Fruit fly (Drosophila melanogaster): ENCODE data around the gene CG32266.
A peak's percentile ranks its signal among the peaks of the same experiment; 100 is the strongest.

CG32266 gene

DNA sequence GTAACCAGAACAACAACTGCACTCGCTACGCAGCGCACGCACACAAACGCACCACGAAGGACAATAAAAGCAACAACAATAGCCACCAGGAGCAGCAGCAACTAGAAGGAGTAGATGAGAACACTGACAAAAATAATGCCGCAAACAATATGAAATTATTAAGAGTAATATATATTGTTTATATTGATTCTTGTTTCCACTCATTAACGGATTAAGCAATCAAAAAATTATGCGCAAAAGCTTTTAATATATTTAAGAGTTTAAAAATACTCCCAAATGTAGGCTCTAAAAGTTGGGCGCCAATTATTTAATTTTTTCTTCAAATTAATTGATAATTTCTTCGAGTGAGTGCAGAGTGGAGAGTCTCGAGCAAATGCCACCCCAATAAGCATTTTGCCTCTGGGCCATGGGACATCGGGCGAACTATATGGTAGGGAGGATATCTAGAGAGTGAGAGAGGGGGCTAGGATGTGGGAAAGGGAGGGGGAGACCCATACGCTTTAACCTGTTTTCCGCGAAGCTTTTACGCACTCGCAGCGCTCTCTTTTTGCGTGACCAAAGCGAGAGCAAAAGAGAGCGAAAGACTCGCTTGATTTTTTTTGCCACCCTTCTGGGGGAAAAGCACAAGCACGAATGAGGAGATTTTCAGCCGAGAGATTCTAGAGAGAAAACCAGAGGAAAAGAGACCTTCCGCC lies 34.3 kb downstream of the CG32266 start, which contains the start of gene Rdh (continued):
- TF ChIP-seq Taf1 (GFP tag; IDR thresholded peaks at IDR 0.05): 0 out of 2 replicates have a peak, but pooled peaks have one; percentile 10
- TF ChIP-seq CG8478 (optimal IDR thresholded peaks at IDR 0.05): no peak
- 0 out of 4 replicates have a peak, but pooled peaks have one; percentile 22 for TF ChIP-seq Dll (GFP tag; IDR thresholded peaks at IDR 0.05; ENCODE audit: partially characterized antibody)
- TF ChIP-seq CG11456 (GFP tag; IDR thresholded peaks at IDR 0.05): no peak
- peak; percentile 54; the same call in 1 of the 2 replicates for TF ChIP-seq danr (GFP tag; IDR thresholded peaks at IDR 0.05)
- peak; percentile 54; the same call in 2 of the 3 replicates for TF ChIP-seq croc (GFP tag; conservative IDR thresholded peaks at IDR 0.05)
- no peak for TF ChIP-seq Jarid2 (GFP tag; optimal IDR thresholded peaks at IDR 0.05)
- TF ChIP-seq lab (GFP tag; optimal IDR thresholded peaks at IDR 0.05): peak; percentile 92
- TF ChIP-seq zen2 (GFP tag; IDR thresholded peaks at IDR 0.05; ENCODE audit: partially characterized antibody): no peak
- no peak for TF ChIP-seq emc (GFP tag; optimal IDR thresholded peaks at IDR 0.05)
- no peak for TF ChIP-seq sr (GFP tag; IDR thresholded peaks at IDR 0.05)
- TF ChIP-seq oc (tag; optimal IDR thresholded peaks at IDR 0.05): peak; percentile 56
- peak; percentile 9 for TF ChIP-seq Ets65A (GFP tag)
- TF ChIP-seq wdn (GFP tag; IDR thresholded peaks at IDR 0.05): 0 out of 2 replicates have a peak, but pooled peaks have one; percentile 34
- peak; percentile 75 for TF ChIP-seq CG15696 (tag; optimal IDR thresholded peaks at IDR 0.05)
- no peak for TF ChIP-seq pita (GFP tag; optimal IDR thresholded peaks at IDR 0.05)
- TF ChIP-seq CG31441 (GFP tag; IDR thresholded peaks at IDR 0.05): peak; percentile 74
- TF ChIP-seq nerfin-1 (tag; optimal IDR thresholded peaks at IDR 0.05): peak; percentile 80
- TF ChIP-seq al (GFP tag; IDR thresholded peaks at IDR 0.05): no peak
- TF ChIP-seq Sry-β (GFP tag; optimal IDR thresholded peaks at IDR 0.05): no peak
- TF ChIP-seq Camta (GFP tag; optimal IDR thresholded peaks at IDR 0.05): peak; percentile 4
- TF ChIP-seq Mad (GFP tag; optimal IDR thresholded peaks at IDR 0.05): peak; percentile 40
- TF ChIP-seq fru (optimal IDR thresholded peaks at IDR 0.05): no peak
- TF ChIP-seq CG16863 (GFP tag; optimal IDR thresholded peaks at IDR 0.05): no peak
- TF ChIP-seq insv (GFP tag; optimal IDR thresholded peaks at IDR 0.05): peak in 1 of 2 experiments; percentile 49
- no peak for TF ChIP-seq aop (GFP tag; IDR thresholded peaks at IDR 0.05)
- TF ChIP-seq sens (GFP tag): peak; percentile 94
- TF ChIP-seq C15 (GFP tag; IDR thresholded peaks at IDR 0.05): no peak
- peak; percentile 37 for TF ChIP-seq CG30020 (tag; optimal IDR thresholded peaks at IDR 0.05)
- no peak for TF ChIP-seq Myb (GFP tag; optimal IDR thresholded peaks at IDR 0.05)
- no peak for TF ChIP-seq CG15073 (GFP tag; optimal IDR thresholded peaks at IDR 0.05)
- TF ChIP-seq CG18476 (GFP tag; optimal IDR thresholded peaks at IDR 0.05): peak; percentile 79
- no peak for TF ChIP-seq ato (GFP tag; IDR thresholded peaks at IDR 0.05; ENCODE audit: partially characterized antibody)
- no peak for TF ChIP-seq CG11085 (GFP tag; IDR thresholded peaks at IDR 0.05)
- TF ChIP-seq her (GFP tag; optimal IDR thresholded peaks at IDR 0.05): no peak
- TF ChIP-seq seq (GFP tag; IDR thresholded peaks at IDR 0.05): peak; percentile 35; the same call in 1 of the 2 replicates
- TF ChIP-seq lbe (GFP tag; optimal IDR thresholded peaks at IDR 0.05): no peak
- peak; percentile 75 for TF ChIP-seq CG11695 (GFP tag; IDR thresholded peaks at IDR 0.05)
- TF ChIP-seq CG3726 (GFP tag; IDR thresholded peaks at IDR 0.05): no peak
- TF ChIP-seq CG12942 (GFP tag; optimal IDR thresholded peaks at IDR 0.05): peak; percentile 41
- TF ChIP-seq Drgx (GFP tag; IDR thresholded peaks at IDR 0.05): 0 out of 2 replicates have a peak, but pooled peaks have one; percentile 8
- peak; percentile 78 for TF ChIP-seq Ssrp (tag; optimal IDR thresholded peaks at IDR 0.05)
- 0 out of 4 replicates have a peak, but pooled peaks have one; percentile 21 for TF ChIP-seq Gug (GFP tag; IDR thresholded peaks at IDR 0.05)
- TF ChIP-seq Mes4 (GFP tag; optimal IDR thresholded peaks at IDR 0.05): no peak
- peak; percentile 85 for TF ChIP-seq CG13894 (tag; optimal IDR thresholded peaks at IDR 0.05)
- TF ChIP-seq CG7556 (GFP tag; optimal IDR thresholded peaks at IDR 0.05): peak; percentile 94
- peak; percentile 72 for TF ChIP-seq Rfx (GFP tag; IDR thresholded peaks at IDR 0.05)
- no peak for TF ChIP-seq ERR (GFP tag; optimal IDR thresholded peaks at IDR 0.05)
- peak; percentile 84 for TF ChIP-seq sug (tag; optimal IDR thresholded peaks at IDR 0.05)
- TF ChIP-seq da (GFP tag; optimal IDR thresholded peaks at IDR 0.05): no peak
- TF ChIP-seq grau (tag; optimal IDR thresholded peaks at IDR 0.05): peak; percentile 87

Data from whole organism, embryonic.